Worm (Caenorhabditis elegans) whole organism, L1 larva: ENCODE data around the gene R05H10.1.

ENCODE experiments used
- fos-1 ChIP-seq: fragments of 150-350 bp; optimal IDR thresholded peaks from 2 replicates; lab custom pipeline; 2014; ENCODE audit warnings: missing biosample characterization, missing genetic modification characterization
- mdl-1 ChIP-seq, 2 experiments: fragments of 150-350 bp; optimal IDR thresholded peaks; 2 replicates each; lab custom pipeline; 2014 to 2017; ENCODE audit warnings: missing biosample characterization in 2 of 2, missing genetic modification characterization in 2 of 2, inconsistent platforms in 1 of 2
- nhr-76 ChIP-seq: sonication (generic microtip); optimal IDR thresholded peaks from 2 replicates; lab custom pipeline; 2017; ENCODE audit warnings: missing biosample characterization, missing genetic modification characterization
- unc-86 ChIP-seq: sonication (generic microtip); optimal IDR thresholded peaks from 2 replicates; lab custom pipeline; 2016; ENCODE audit warnings: missing genetic modification characterization, missing compliant biosample characterization

ce11 chrII:14813106-14813505, 38.5 kb upstream of the R05H10.1 start:
- TF ChIP-seq fos-1 (no peak), unc-86 (tag; lab: Kevin White, UChicago) (no peak), mdl-1 (tag; optimal IDR thresholded peaks at IDR 0.05; lab: Kevin White, UChicago) (no peak), nhr-76 (tag; lab: Kevin White, UChicago) (no peak)
